Fruit fly (Drosophila melanogaster) whole organism, embryonic: ENCODE measurements around the gene Larp7.

Experiments used
- C15 ChIP-seq: fragments of 200-800 bp; sonication (Bioruptor generic); IDR thresholded peaks from 3 replicates; pipeline ENCODE4 v1.3.6; 2022; ENCODE audit warnings: missing biosample characterization, missing genetic modification characterization
- CG10979 ChIP-seq: fragments of 200-800 bp; sonication (Bioruptor generic); optimal IDR thresholded peaks from 2 replicates; lab custom pipeline; 2018; ENCODE audit warnings: missing biosample characterization, mild to moderate bottlenecking, missing genetic modification characterization, moderate library complexity
- CG16815 ChIP-seq: fragments of 200-800 bp; sonication (Bioruptor generic); optimal IDR thresholded peaks from 3 replicates; lab custom pipeline; 2017; ENCODE audit warnings: missing biosample characterization, mild to moderate bottlenecking, missing genetic modification characterization
- CG17186 ChIP-seq: fragments of 200-800 bp; sonication (Bioruptor generic); optimal IDR thresholded peaks from 3 replicates; lab custom pipeline; 2017; ENCODE audit warnings: missing biosample characterization, missing genetic modification reagents, missing genetic modification characterization
- CG17328 ChIP-seq: fragments of 200-800 bp; sonication (Bioruptor generic); IDR thresholded peaks from 2 replicates; pipeline ENCODE4 v1.3.6; 2022; ENCODE audit warnings: missing biosample characterization, missing genetic modification characterization
- CG17829 ChIP-seq: fragments of 200-800 bp; optimal IDR thresholded peaks from 2 replicates; lab custom pipeline; 2019; ENCODE audit warnings: missing biosample characterization, mild to moderate bottlenecking, missing genetic modification characterization, moderate library complexity
- CG5245 ChIP-seq: fragments of 200-800 bp; sonication (Bioruptor generic); optimal IDR thresholded peaks from 3 replicates; lab custom pipeline; 2016; ENCODE audit warnings: missing biosample characterization, missing genetic modification characterization
- CG9932 ChIP-seq: fragments of 200-800 bp; sonication (Bioruptor generic); IDR thresholded peaks from 2 replicates; pipeline ENCODE4 v1.3.6; 2022; ENCODE audit warnings: missing biosample characterization, missing genetic modification characterization
- ERR ChIP-seq: fragments of 200-800 bp; sonication (Bioruptor generic); optimal IDR thresholded peaks from 2 replicates; lab custom pipeline; 2016; ENCODE audit warnings: missing biosample characterization, missing genetic modification characterization
- H2.0 ChIP-seq: fragments of 200-800 bp; sonication (Bioruptor generic); IDR thresholded peaks from 2 replicates; pipeline ENCODE4 v1.3.6; 2022; ENCODE audit warnings: missing biosample characterization, missing genetic modification characterization
- Med ChIP-seq: fragments of 200-800 bp; sonication (Bioruptor generic); peaks from one replicate; lab custom pipeline; 2016; ENCODE audit warnings: missing biosample characterization, missing genetic modification characterization, mild to moderate bottlenecking, inconsistent platforms, moderate library complexity
- PHDP ChIP-seq: fragments of 200-800 bp; sonication (Bioruptor generic); optimal IDR thresholded peaks from 3 replicates; lab custom pipeline; 2018; ENCODE audit warnings: missing biosample characterization, mild to moderate bottlenecking, missing genetic modification characterization, moderate library complexity
- Spps ChIP-seq: fragments of 200-800 bp; sonication (Bioruptor generic); optimal IDR thresholded peaks from 2 replicates; lab custom pipeline; 2018; ENCODE audit warnings: missing biosample characterization, mild to moderate bottlenecking, missing genetic modification characterization
- btn ChIP-seq: fragments of 200-800 bp; sonication (Bioruptor generic); optimal IDR thresholded peaks from 2 replicates; lab custom pipeline; 2016; ENCODE audit warnings: missing biosample characterization, missing genetic modification characterization
- tin ChIP-seq: fragments of 200-800 bp; sonication (Bioruptor generic); optimal IDR thresholded peaks from 3 replicates; lab custom pipeline; 2016; ENCODE audit warnings: missing biosample characterization, missing genetic modification characterization
- vvl ChIP-seq: fragments of 200-800 bp; sonication (Bioruptor generic); IDR thresholded peaks from 2 replicates; pipeline ENCODE4 v1.3.6; 2022; ENCODE audit warnings: missing biosample characterization, missing genetic modification characterization

Larp7 gene

DNA sequence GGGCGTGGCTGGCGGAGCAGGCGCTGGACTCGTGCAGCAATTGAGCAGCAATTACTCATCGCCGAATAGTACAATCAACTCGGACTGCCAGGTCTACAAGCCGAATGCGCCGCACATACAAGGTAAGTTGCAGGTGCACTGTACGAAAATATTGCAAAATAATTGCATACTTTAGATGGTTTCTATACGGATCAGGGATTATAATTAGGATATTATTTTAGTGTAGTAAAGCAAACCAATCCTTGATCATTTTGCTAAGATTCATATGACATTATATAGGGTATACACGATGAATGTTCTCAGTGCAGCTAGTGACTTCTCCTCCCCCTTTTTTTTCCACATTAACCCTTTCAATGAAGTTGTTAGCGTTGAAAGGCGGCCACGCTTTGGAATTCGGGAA lies 51.9 kb downstream of the Larp7 start (continued):
- TF ChIP-seq CG10979 (peak; percentile 61), CG9932 (no peak), CG16815 (GFP tag; lab: Kevin White, UChicago) (peak; percentile 19), Med (GFP tag; lab: Kevin White, UChicago) (peak; percentile 61), PHDP (no peak), CG17829 (tag; lab: Kevin White, UChicago) (peak; percentile 15), ERR (GFP tag; lab: Kevin White, UChicago) (no peak), CG17328 (GFP tag; lab: Robert Waterston, UW) (peak; percentile 56; the same call in 1 of the 2 replicates), H2.0 (GFP tag; lab: Robert Waterston, UW) (peak; percentile 10; the same call in 1 of the 2 replicates), vvl (GFP tag; lab: Robert Waterston, UW) (peak; percentile 72), CG5245 (no peak), tin (GFP tag; lab: Kevin White, UChicago) (peak; percentile 3), C15 (no peak), Spps (peak; percentile 3), CG17186 (GFP tag; lab: Kevin White, UChicago) (no peak), btn (no peak)
